Fruit fly (Drosophila melanogaster) whole organism, embryonic: ENCODE measurements around the gene Rbf2.
A peak's percentile ranks its signal among the peaks of the same experiment; 100 is the strongest.

Experiments
- Aef1 ChIP-seq: fragments of 200-800 bp; sonication (Bioruptor generic); IDR thresholded peaks from 3 replicates; pipeline ENCODE4 v1.3.6; 2022; ENCODE audit warnings: missing biosample characterization, missing genetic modification characterization
- Antp ChIP-seq: fragments of 200-800 bp; sonication (Bioruptor generic); optimal IDR thresholded peaks from 3 replicates; lab custom pipeline; 2016; ENCODE audit warnings: missing biosample characterization, missing genetic modification characterization
- Bdp1 ChIP-seq: fragments of 200-800 bp; sonication (Bioruptor generic); optimal IDR thresholded peaks from 3 replicates; lab custom pipeline; 2016; ENCODE audit warnings: missing biosample characterization, missing genetic modification characterization
- Blimp-1 ChIP-seq: fragments of 200-800 bp; sonication (Bioruptor generic); optimal IDR thresholded peaks from 3 replicates; lab custom pipeline; 2018; ENCODE audit warnings: missing biosample characterization, missing genetic modification characterization, mild to moderate bottlenecking, moderate library complexity, missing genetic modification reagents
- Bteb2 ChIP-seq: fragments of 200-800 bp; sonication (Bioruptor generic); optimal IDR thresholded peaks from 2 replicates; lab custom pipeline; 2016; ENCODE audit warnings: missing biosample characterization, missing genetic modification characterization
- C15 ChIP-seq: fragments of 200-800 bp; sonication (Bioruptor generic); IDR thresholded peaks from 3 replicates; pipeline ENCODE4 v1.3.6; 2022; ENCODE audit warnings: missing biosample characterization, missing genetic modification characterization
- CG11504 ChIP-seq: fragments of 200-800 bp; sonication (Bioruptor generic); optimal IDR thresholded peaks from 3 replicates; lab custom pipeline; 2019; ENCODE audit warnings: missing biosample characterization, mild to moderate bottlenecking, missing genetic modification characterization, moderate library complexity
- CG12155 ChIP-seq: fragments of 200-800 bp; sonication (Bioruptor generic); optimal IDR thresholded peaks from 3 replicates; lab custom pipeline; 2016; ENCODE audit warnings: missing biosample characterization, missing genetic modification characterization
- CG12299 ChIP-seq: fragments of 200-800 bp; sonication (Bioruptor generic); optimal IDR thresholded peaks from 2 replicates; lab custom pipeline; 2018; ENCODE audit warnings: missing biosample characterization, mild to moderate bottlenecking, missing genetic modification characterization
- CG1233 ChIP-seq: fragments of 200-800 bp; sonication (Bioruptor generic); optimal IDR thresholded peaks from 4 replicates; lab custom pipeline; 2018; ENCODE audit warnings: missing biosample characterization, mild to moderate bottlenecking, missing genetic modification characterization
- CG12769 ChIP-seq: fragments of 200-800 bp; sonication (Bioruptor generic); optimal IDR thresholded peaks from 2 replicates; lab custom pipeline; 2019; ENCODE audit warnings: missing biosample characterization, mild to moderate bottlenecking, missing genetic modification characterization, moderate library complexity
- CG14050 ChIP-seq: fragments of 200-800 bp; sonication (Bioruptor generic); IDR thresholded peaks from 3 replicates; pipeline ENCODE4 v1.3.6; 2022; ENCODE audit warnings: missing biosample characterization, missing genetic modification characterization
- CG15601 ChIP-seq: fragments of 200-800 bp; sonication (Bioruptor generic); optimal IDR thresholded peaks from 3 replicates; lab custom pipeline; 2019; ENCODE audit warnings: missing biosample characterization, mild to moderate bottlenecking, missing genetic modification characterization, moderate library complexity
- CG16863 ChIP-seq: fragments of 200-800 bp; sonication (Bioruptor generic); optimal IDR thresholded peaks from 3 replicates; lab custom pipeline; 2016; ENCODE audit warnings: missing biosample characterization, missing genetic modification characterization
- CG17328 ChIP-seq: fragments of 200-800 bp; sonication (Bioruptor generic); IDR thresholded peaks from 2 replicates; pipeline ENCODE4 v1.3.6; 2022; ENCODE audit warnings: missing biosample characterization, missing genetic modification characterization
- CG17612 ChIP-seq: fragments of 200-800 bp; sonication (Bioruptor generic); IDR thresholded peaks from 2 replicates; pipeline ENCODE4 v1.3.6; 2022; ENCODE audit warnings: missing biosample characterization, missing genetic modification characterization
- CG18476 ChIP-seq: fragments of 200-800 bp; sonication (Bioruptor generic); optimal IDR thresholded peaks from 2 replicates; lab custom pipeline; 2016; ENCODE audit warnings: missing biosample characterization, mild to moderate bottlenecking, missing genetic modification characterization
- CG18619 ChIP-seq: fragments of 200-800 bp; sonication (Bioruptor generic); optimal IDR thresholded peaks from 3 replicates; lab custom pipeline; 2017; ENCODE audit warnings: missing biosample characterization, mild to moderate bottlenecking, missing genetic modification characterization
- CG18764 ChIP-seq: fragments of 200-800 bp; sonication (Bioruptor generic); optimal IDR thresholded peaks from 3 replicates; lab custom pipeline; 2016; ENCODE audit warnings: missing biosample characterization, missing genetic modification characterization
- CG31224 ChIP-seq: fragments of 200-800 bp; sonication (Bioruptor generic); IDR thresholded peaks from 2 replicates; pipeline ENCODE4 v1.3.6; 2022; ENCODE audit warnings: missing biosample characterization, missing genetic modification characterization
- CG31365 ChIP-seq: fragments of 200-800 bp; sonication (Bioruptor generic); optimal IDR thresholded peaks from 2 replicates; lab custom pipeline; 2018; ENCODE audit warnings: missing biosample characterization, mild to moderate bottlenecking, missing genetic modification characterization
- CG4730 ChIP-seq: fragments of 200-800 bp; sonication (Bioruptor generic); IDR thresholded peaks from 2 replicates; pipeline ENCODE4 v1.3.6; 2022; ENCODE audit warnings: missing biosample characterization, missing genetic modification characterization
- CG6683 ChIP-seq: fragments of 200-800 bp; sonication (Bioruptor generic); optimal IDR thresholded peaks from 2 replicates; lab custom pipeline; 2017; ENCODE audit warnings: missing biosample characterization, mild to moderate bottlenecking, missing genetic modification characterization, missing genetic modification reagents
- CG6791 ChIP-seq: fragments of 200-800 bp; sonication (Bioruptor generic); IDR thresholded peaks from 3 replicates; pipeline ENCODE4 v1.3.6; 2022; ENCODE audit warnings: missing biosample characterization, missing genetic modification characterization; ENCODE audit not compliant: partially characterized antibody
- CG7357 ChIP-seq: fragments of 200-800 bp; sonication (Bioruptor generic); IDR thresholded peaks from 3 replicates; pipeline ENCODE4 v1.3.6; 2022; ENCODE audit warnings: missing biosample characterization, missing genetic modification characterization
- CG7963 ChIP-seq: fragments of 200-800 bp; sonication (Bioruptor generic); IDR thresholded peaks from 3 replicates; pipeline ENCODE4 v1.3.6; 2022; ENCODE audit warnings: missing biosample characterization, missing genetic modification characterization; ENCODE audit not compliant: partially characterized antibody
- CG9437 ChIP-seq: fragments of 200-800 bp; sonication (Bioruptor generic); optimal IDR thresholded peaks from 2 replicates; lab custom pipeline; 2018; ENCODE audit warnings: missing biosample characterization, mild to moderate bottlenecking, missing genetic modification characterization
- Deaf1 ChIP-seq: fragments of 200-800 bp; optimal IDR thresholded peaks from 3 replicates; lab custom pipeline; 2019; ENCODE audit warnings: missing biosample characterization, mild to moderate bottlenecking, missing genetic modification characterization, moderate library complexity
- GATAe ChIP-seq: fragments of 200-800 bp; sonication (Bioruptor generic); conservative IDR thresholded peaks from 2 replicates; pipeline ENCODE4 v1.3.6; 2022; ENCODE audit warnings: missing biosample characterization, missing genetic modification characterization
- HmgD ChIP-seq: fragments of 200-800 bp; sonication (Bioruptor generic); optimal IDR thresholded peaks from 3 replicates; lab custom pipeline; 2016; ENCODE audit warnings: missing biosample characterization, missing genetic modification characterization
- Hr39 ChIP-seq: fragments of >200 bp; optimal IDR thresholded peaks from 2 replicates; lab custom pipeline; 2017
- Hr51 ChIP-seq, 2 experiments: fragments of 200-800 bp; sonication (Bioruptor generic); optimal IDR thresholded peaks; 2 replicates in 1 of 2; 3 replicates in 1 of 2; lab custom pipeline; 2016 to 2018; ENCODE audit warnings: missing biosample characterization in 2 of 2, missing genetic modification characterization in 2 of 2, mild to moderate bottlenecking in 1 of 2, moderate library complexity in 1 of 2
- NFAT ChIP-seq: fragments of 200-800 bp; sonication (Bioruptor generic); IDR thresholded peaks from 2 replicates; pipeline ENCODE4 v1.3.6; 2022; ENCODE audit warnings: missing biosample characterization, missing genetic modification characterization
- Pdp1 ChIP-seq, 2 experiments: fragments of 200-800 bp; sonication (Bioruptor generic); optimal IDR thresholded peaks; 3 replicates each; lab custom pipeline; 2016; ENCODE audit warnings: missing biosample characterization in 2 of 2, missing genetic modification characterization in 2 of 2, mild to moderate bottlenecking in 1 of 2, moderate library complexity in 1 of 2
- Poxn ChIP-seq: fragments of 200-800 bp; sonication (Bioruptor generic); IDR thresholded peaks from 2 replicates; pipeline ENCODE4 v1.3.6; 2022; ENCODE audit warnings: missing biosample characterization, missing genetic modification characterization
- Ptx1 ChIP-seq: fragments of 200-800 bp; sonication (Bioruptor generic); IDR thresholded peaks from 2 replicates; pipeline ENCODE4 v1.3.6; 2022; ENCODE audit warnings: missing biosample characterization, missing genetic modification characterization
- Sry-δ ChIP-seq: fragments of 200-800 bp; sonication (Bioruptor generic); optimal IDR thresholded peaks from 2 replicates; lab custom pipeline; 2016; ENCODE audit warnings: missing biosample characterization, missing genetic modification characterization
- Tbp ChIP-seq: fragments of >200 bp; optimal IDR thresholded peaks from 2 replicates; lab custom pipeline; 2018; ENCODE audit warnings: missing biosample characterization, missing genetic modification characterization
- Trl ChIP-seq, 3 experiments: fragments of >200 bp in 2 of 3; fragments of 200-800 bp in 1 of 3; sonication (Bioruptor generic) in 1 of 3; optimal IDR thresholded peaks; 2 replicates in 1 of 3; 3 replicates in 2 of 3; lab custom pipeline; 2016 to 2017; ENCODE audit warnings: missing biosample characterization in 1 of 3, missing genetic modification characterization in 1 of 3
- Vsx1 ChIP-seq: fragments of 200-800 bp; sonication (Bioruptor generic); optimal IDR thresholded peaks from 2 replicates; lab custom pipeline; 2017; ENCODE audit warnings: missing biosample characterization, mild to moderate bottlenecking, missing genetic modification characterization, missing genetic modification reagents
- ash1 ChIP-seq: fragments of 200-800 bp; sonication (Bioruptor generic); optimal IDR thresholded peaks from 2 replicates; lab custom pipeline; 2018; ENCODE audit warnings: missing biosample characterization, mild to moderate bottlenecking, missing genetic modification characterization
- dan ChIP-seq: fragments of 200-800 bp; sonication (Bioruptor generic); IDR thresholded peaks from 2 replicates; pipeline ENCODE4 v1.3.6; 2022; ENCODE audit warnings: missing biosample characterization, missing genetic modification characterization
- dati ChIP-seq: fragments of 200-800 bp; sonication (Bioruptor generic); IDR thresholded peaks from 2 replicates; pipeline ENCODE4 v1.3.6; 2022; ENCODE audit warnings: missing biosample characterization, missing genetic modification characterization
- gro ChIP-seq: fragments of 200-800 bp; sonication (Bioruptor generic); optimal IDR thresholded peaks from 2 replicates; lab custom pipeline; 2016; ENCODE audit warnings: missing biosample characterization, missing genetic modification characterization
- hth ChIP-seq: fragments of >200 bp; optimal IDR thresholded peaks from 2 replicates; lab custom pipeline; 2017; ENCODE audit warnings: inconsistent platforms
- kah ChIP-seq: fragments of 200-800 bp; sonication (Bioruptor generic); optimal IDR thresholded peaks from 2 replicates; lab custom pipeline; 2018; ENCODE audit warnings: missing biosample characterization, mild to moderate bottlenecking, missing genetic modification characterization
- klu ChIP-seq: fragments of 200-800 bp; sonication (Bioruptor generic); IDR thresholded peaks from 2 replicates; pipeline ENCODE4 v1.3.6; 2022; ENCODE audit warnings: missing biosample characterization, missing genetic modification characterization
- maf-S ChIP-seq: fragments of 200-800 bp; sonication (Bioruptor generic); optimal IDR thresholded peaks from 2 replicates; lab custom pipeline; 2016; ENCODE audit warnings: missing biosample characterization, missing genetic modification characterization
- sc ChIP-seq, 3 experiments: fragments of >200 bp in 2 of 3; fragments of 200-800 bp in 1 of 3; sonication (Bioruptor generic) in 1 of 3; optimal IDR thresholded peaks; 2 replicates in 2 of 3; 3 replicates in 1 of 3; lab custom pipeline; 2017; ENCODE audit warnings: mild to moderate bottlenecking in 1 of 3, missing biosample characterization in 1 of 3, missing genetic modification characterization in 1 of 3, missing genetic modification reagents in 1 of 3
- slbo ChIP-seq: fragments of 200-800 bp; sonication (Bioruptor generic); IDR thresholded peaks from 2 replicates; pipeline ENCODE4 v1.3.6; 2022; ENCODE audit warnings: missing biosample characterization, missing genetic modification characterization
- slou ChIP-seq: fragments of 200-800 bp; sonication (Bioruptor generic); optimal IDR thresholded peaks from 3 replicates; lab custom pipeline; 2016; ENCODE audit warnings: missing biosample characterization, missing genetic modification characterization
- tgo ChIP-seq: fragments of 200-800 bp; sonication (Bioruptor generic); IDR thresholded peaks from 3 replicates; pipeline ENCODE4 v1.3.6; 2022; ENCODE audit warnings: missing biosample characterization, missing genetic modification characterization

Gene Rbf2

dm6 chr3R:16005943-16006342 is 40.7 kb downstream of the Rbf2 start (continued):
- TF ChIP-seq Trl (optimal IDR thresholded peaks at IDR 0.05; lab: Kevin White, UChicago) (no peak), Trl (GFP tag; optimal IDR thresholded peaks at IDR 0.05; lab: Kevin White, UChicago) (peak; percentile 20), HmgD (GFP tag; lab: Kevin White, UChicago) (no peak), CG31224 (GFP tag; lab: Robert Waterston, UW) (no peak), CG4730 (GFP tag; lab: Robert Waterston, UW) (no peak), Tbp (no peak), ash1 (GFP tag; lab: Kevin White, UChicago) (no peak), C15 (no peak), hth (lab: Kevin White, UChicago) (no peak), Hr39 (no peak), CG6791 (GFP tag; lab: Robert Waterston, UW) (no peak), Aef1 (GFP tag; lab: Robert Waterston, UW) (no peak), CG15601 (tag; lab: Kevin White, UChicago) (peak; percentile 75), Poxn (GFP tag; lab: Robert Waterston, UW) (no peak), CG17328 (GFP tag; lab: Robert Waterston, UW) (no peak), Ptx1 (no peak), CG12769 (peak; percentile 28), NFAT (GFP tag; lab: Robert Waterston, UW) (no peak), dan (GFP tag; lab: Robert Waterston, UW) (no peak), klu (no peak), CG16863 (GFP tag; lab: Kevin White, UChicago) (no peak), CG18619 (GFP tag; lab: Kevin White, UChicago) (peak; percentile 49), CG7357 (GFP tag; lab: Robert Waterston, UW) (no peak), maf-S (peak; percentile 14), Vsx1 (GFP tag; lab: Kevin White, UChicago) (peak; percentile 53), CG11504 (tag; lab: Kevin White, UChicago) (peak; percentile 44), Bteb2 (GFP tag; lab: Kevin White, UChicago) (no peak), Antp (GFP tag; lab: Kevin White, UChicago) (no peak), kah (no peak), Pdp1 (GFP tag; optimal IDR thresholded peaks at IDR 0.05; lab: Kevin White, UChicago) (peak in 1 of 2 experiments; percentile 63), CG6683 (GFP tag; lab: Kevin White, UChicago) (no peak), sc (optimal IDR thresholded peaks at IDR 0.05; lab: Kevin White, UChicago) (no peak), sc (GFP tag; optimal IDR thresholded peaks at IDR 0.05; lab: Kevin White, UChicago) (peak; percentile 42), Hr51 (GFP tag; optimal IDR thresholded peaks at IDR 0.05; lab: Kevin White, UChicago) (peak in 1 of 2 experiments; percentile 30), slou (peak; percentile 29), CG9437 (no peak), Bdp1 (GFP tag; lab: Kevin White, UChicago) (no peak), dati (GFP tag; lab: Robert Waterston, UW) (no peak), CG31365 (tag; lab: Kevin White, UChicago) (peak; percentile 47), CG18476 (peak; percentile 4), CG18764 (no peak), CG17612 (no peak), gro (GFP tag; lab: Kevin White, UChicago) (no peak), tgo (GFP tag; lab: Robert Waterston, UW) (no peak), CG12155 (GFP tag; lab: Kevin White, UChicago) (no peak), GATAe (no peak; the same call in 1 of the 2 replicates), slbo (GFP tag; lab: Robert Waterston, UW) (no peak), Blimp-1 (GFP tag; lab: Kevin White, UChicago) (peak; percentile 65), CG14050 (no peak), CG1233 (GFP tag; lab: Kevin White, UChicago) (peak; percentile 65), CG12299 (peak; percentile 48), CG7963 (GFP tag; lab: Robert Waterston, UW) (no peak), Deaf1 (no peak), Sry-δ (GFP tag; lab: Kevin White, UChicago) (no peak)
